Fruit fly (Drosophila melanogaster): ENCODE data around the gene CG18404.

CG18404 gene

dm6 chr3R:30265420-30265819, 12.4 kb downstream of the CG18404 start (continued):
- peak; percentile 24; the same call in 1 of the 2 replicates for TF ChIP-seq CG32532 (GFP tag; IDR thresholded peaks at IDR 0.05)
- TF ChIP-seq ap (GFP tag; IDR thresholded peaks at IDR 0.05) = 0 out of 2 replicates have a peak, but pooled peaks have one; percentile 39
- 0 out of 3 replicates have a peak, but pooled peaks have one; percentile 18 for TF ChIP-seq CG3726 (GFP tag; IDR thresholded peaks at IDR 0.05)
- TF ChIP-seq CG7745 (tag; optimal IDR thresholded peaks at IDR 0.05) = no peak
- peak; percentile 25; the same call in 1 of the 2 replicates for TF ChIP-seq wor (GFP tag; IDR thresholded peaks at IDR 0.05)
- TF ChIP-seq CG11093 (GFP tag; IDR thresholded peaks at IDR 0.05) = peak; percentile 67; the same call in 1 of the 3 replicates
- TF ChIP-seq nom (GFP tag; optimal IDR thresholded peaks at IDR 0.05) = peak; percentile 93
- no peak for TF ChIP-seq MESR4 (GFP tag; optimal IDR thresholded peaks at IDR 0.05)
- TF ChIP-seq CG10959 (GFP tag; IDR thresholded peaks at IDR 0.05) = peak; percentile 49
- peak; percentile 80; the same call in 1 of the 2 replicates for TF ChIP-seq ranshi (GFP tag; IDR thresholded peaks at IDR 0.05)
- no peak for TF ChIP-seq pros (GFP tag; optimal IDR thresholded peaks at IDR 0.05)
- TF ChIP-seq NK7.1 (GFP tag; optimal IDR thresholded peaks at IDR 0.05) = no peak
- 0 out of 2 replicates have a peak, but pooled peaks have one; percentile 47 for TF ChIP-seq CG17612 (GFP tag; IDR thresholded peaks at IDR 0.05)
- TF ChIP-seq H15 (GFP tag; IDR thresholded peaks at IDR 0.05) = peak; percentile 71
- peak; percentile 56 for TF ChIP-seq CG12769 (tag; optimal IDR thresholded peaks at IDR 0.05)
- TF ChIP-seq slp2 (GFP tag; optimal IDR thresholded peaks at IDR 0.05) = no peak
- no peak for TF ChIP-seq h (optimal IDR thresholded peaks at IDR 0.05)
- peak; percentile 28; the same call in 1 of the 2 replicates for TF ChIP-seq CG7372 (GFP tag; IDR thresholded peaks at IDR 0.05)
- TF ChIP-seq Hr3 (GFP tag; optimal IDR thresholded peaks at IDR 0.05) = peak; percentile 35
- peak; percentile 84 for TF ChIP-seq CG17328 (GFP tag; IDR thresholded peaks at IDR 0.05)
- no peak for TF ChIP-seq fd64A (GFP tag; optimal IDR thresholded peaks at IDR 0.05)
- TF ChIP-seq nerfin-1 (tag; optimal IDR thresholded peaks at IDR 0.05) = peak; percentile 17
- peak; percentile 86 for TF ChIP-seq lbe (GFP tag; optimal IDR thresholded peaks at IDR 0.05)
- TF ChIP-seq CG2199 (GFP tag; IDR thresholded peaks at IDR 0.05) = 0 out of 3 replicates have a peak, but pooled peaks have one; percentile 45
- peak; percentile 62 for TF ChIP-seq onecut (GFP tag; IDR thresholded peaks at IDR 0.05)
- peak; percentile 37; the same call in 1 of the 3 replicates for TF ChIP-seq sr (GFP tag; IDR thresholded peaks at IDR 0.05)
- TF ChIP-seq CG10431 (GFP tag; optimal IDR thresholded peaks at IDR 0.05) = peak; percentile 31
- TF ChIP-seq CG4282 (GFP tag; optimal IDR thresholded peaks at IDR 0.05) = no peak
- TF ChIP-seq Spps (tag; optimal IDR thresholded peaks at IDR 0.05) = no peak
- TF ChIP-seq Usf (GFP tag; optimal IDR thresholded peaks at IDR 0.05) = no peak
- TF ChIP-seq Xbp1 (GFP tag; optimal IDR thresholded peaks at IDR 0.05) = peak; percentile 65
- TF ChIP-seq Max (GFP tag; optimal IDR thresholded peaks at IDR 0.05) = no peak
- TF ChIP-seq aop (GFP tag; IDR thresholded peaks at IDR 0.05) = no peak
- TF ChIP-seq CG4854 (GFP tag; optimal IDR thresholded peaks at IDR 0.05) = no peak
- no peak for TF ChIP-seq CG1233 (GFP tag; optimal IDR thresholded peaks at IDR 0.05)
- TF ChIP-seq gro (GFP tag; optimal IDR thresholded peaks at IDR 0.05) = no peak
- TF ChIP-seq CG6654 (GFP tag; optimal IDR thresholded peaks at IDR 0.05) = no peak
- no peak for TF ChIP-seq CG31388 (GFP tag; optimal IDR thresholded peaks at IDR 0.05)
- TF ChIP-seq br (optimal IDR thresholded peaks at IDR 0.05) = no peak
- TF ChIP-seq lilli (GFP tag; optimal IDR thresholded peaks at IDR 0.05) = peak; percentile 8
- TF ChIP-seq gem (tag; optimal IDR thresholded peaks at IDR 0.05) = peak; percentile 70
- no peak for TF ChIP-seq CG6791 (GFP tag; IDR thresholded peaks at IDR 0.05; ENCODE audit: partially characterized antibody)
- peak; percentile 22 for TF ChIP-seq CG9437 (GFP tag; optimal IDR thresholded peaks at IDR 0.05)
- peak; percentile 53 for TF ChIP-seq CG12219 (GFP tag; optimal IDR thresholded peaks at IDR 0.05)
- peak; percentile 74 for TF ChIP-seq Awh (GFP tag; IDR thresholded peaks at IDR 0.05)
- TF ChIP-seq Dad (GFP tag; optimal IDR thresholded peaks at IDR 0.05) = no peak
- no peak for TF ChIP-seq GATAe (GFP tag; conservative IDR thresholded peaks at IDR 0.05)
- peak; percentile 16 for TF ChIP-seq Jarid2 (GFP tag; optimal IDR thresholded peaks at IDR 0.05)
- TF ChIP-seq CG31224 (GFP tag; IDR thresholded peaks at IDR 0.05) = no peak
- no peak for TF ChIP-seq Rfx (GFP tag; IDR thresholded peaks at IDR 0.05)
- no peak for TF ChIP-seq vfl (GFP tag; optimal IDR thresholded peaks at IDR 0.05)
- TF ChIP-seq ems (GFP tag; optimal IDR thresholded peaks at IDR 0.05) = no peak

Data from whole organism, embryonic.